Worm (Caenorhabditis elegans): ENCODE data around the gene F26F2.13.
"Not testable (repeated sequence)": the region's sequence is repeated elsewhere in the genome, so short reads cannot be mapped to it uniquely, and the experiment has no call there.

F26F2.13 gene

DNA sequence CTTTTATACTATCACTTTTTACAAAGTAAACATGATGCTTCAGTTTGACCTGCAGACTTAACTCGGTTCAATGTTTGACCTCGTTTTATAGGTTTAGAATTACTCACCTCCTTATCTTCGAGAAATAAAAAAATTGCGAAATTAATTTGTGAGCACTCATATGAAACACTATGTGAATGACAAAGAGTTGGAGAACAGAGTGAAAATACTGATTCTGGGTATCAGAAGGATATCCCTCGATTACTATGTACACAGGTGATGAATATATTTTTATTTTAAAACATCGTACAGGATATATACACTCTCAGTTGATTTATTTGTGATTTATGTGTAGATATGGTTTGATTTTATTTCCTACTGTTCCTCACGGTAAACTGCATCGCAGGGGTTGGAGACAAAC lies 7.9 kb upstream of the F26F2.13 start, which contains the start of gene Y38H6C.23:
Gene Y38H6C.23, minus strand, starts transcription at position 101 of the 400 bp plus-strand sequence.
- no peak for TF ChIP-seq unc-62 (GFP tag; optimal IDR thresholded peaks at IDR 0.05)

ce11 chrV:20558270-20558669 lies 5.9 kb upstream of the F26F2.13 start, which contains the start of gene abf-4:
Gene abf-4 (minus strand): TSS chrV:20558370.
- TF ChIP-seq unc-62 (GFP tag; optimal IDR thresholded peaks at IDR 0.05), result no peak

DNA sequence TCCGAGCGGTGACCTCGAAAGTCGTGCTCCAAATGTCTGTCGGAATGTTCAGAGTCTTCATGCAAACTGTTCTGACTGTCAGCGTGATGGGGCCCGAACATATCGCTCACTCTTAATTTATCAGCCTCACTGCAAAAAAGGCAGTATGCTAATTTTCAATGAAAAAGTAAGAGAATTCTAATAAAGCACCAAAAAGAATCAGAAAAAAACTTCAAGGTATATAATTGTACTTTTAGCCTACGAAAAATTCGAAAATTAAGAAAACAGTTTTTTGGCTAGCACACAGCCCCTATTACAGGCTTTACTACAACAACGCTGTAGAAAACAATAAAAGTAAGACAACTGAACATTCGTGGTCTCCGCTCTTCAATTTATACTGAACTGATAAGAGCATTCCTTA lies 2.4 kb upstream of the F26F2.13 start, which contains the start of gene F26F2.1:
Gene F26F2.1, minus strand, starts transcription at position 101 of the 400 bp plus-strand sequence.
- TF ChIP-seq unc-62 (GFP tag; optimal IDR thresholded peaks at IDR 0.05), result no peak

ce11 chrV:20566454-20566853 lies 2.3 kb downstream of the F26F2.13 start, which contains the start of gene F26F2.3:
Gene F26F2.3 (minus strand): TSS chrV:20566554.
- TF ChIP-seq unc-62 (GFP tag; optimal IDR thresholded peaks at IDR 0.05), result no peak

- TF ChIP-seq unc-62 (GFP tag; optimal IDR thresholded peaks at IDR 0.05), result not testable (repeated sequence)
Observed at ce11 chrV:20568995-20569394, 4.8 kb downstream of the F26F2.13 start, which contains the start of gene F26F2.4. Gene F26F2.4 (plus strand): TSS chrV:20569295.

ce11 chrV:20573392-20573791 lies 9.2 kb downstream of the F26F2.13 start, which contains the start of gene F26F2.5:
Gene F26F2.5 (plus strand): TSS chrV:20573692.
- TF ChIP-seq unc-62 (GFP tag; optimal IDR thresholded peaks at IDR 0.05), result no peak

- TF ChIP-seq unc-62 (GFP tag; optimal IDR thresholded peaks at IDR 0.05), result no peak
Observed at ce11 chrV:20574314-20574713, 10.2 kb downstream of the F26F2.13 start, which contains the start of gene clec-263. Gene clec-263 (plus strand): TSS chrV:20574614.

ce11 chrV:20574872-20575271 lies 10.7 kb downstream of the F26F2.13 start:
- no peak for TF ChIP-seq unc-62 (GFP tag; optimal IDR thresholded peaks at IDR 0.05)

DNA sequence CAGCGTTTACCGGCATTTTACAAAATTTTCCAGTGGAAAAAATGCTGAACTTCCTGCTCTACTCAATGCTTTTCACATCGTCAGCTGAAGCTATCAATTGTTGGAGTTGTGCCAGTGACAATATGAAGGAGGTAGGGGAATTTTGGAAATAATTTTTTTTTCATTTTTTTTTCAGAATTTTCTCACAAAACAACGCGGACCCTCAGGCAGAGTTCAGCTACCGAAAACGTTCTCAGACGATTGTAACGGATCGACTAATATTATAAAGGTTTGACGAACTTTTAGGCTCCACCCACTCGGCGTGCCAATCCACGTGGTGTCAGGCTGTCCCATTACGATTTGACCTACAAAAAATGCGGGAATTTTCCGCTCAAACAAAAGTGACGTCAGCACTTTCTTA lies 15.4 kb downstream of the F26F2.13 start, which contains the start of gene F26F2.8:
Gene F26F2.8, plus strand, starts transcription at position 13 of the 400 bp plus-strand sequence.
- no peak for TF ChIP-seq unc-62 (GFP tag; optimal IDR thresholded peaks at IDR 0.05)

DNA sequence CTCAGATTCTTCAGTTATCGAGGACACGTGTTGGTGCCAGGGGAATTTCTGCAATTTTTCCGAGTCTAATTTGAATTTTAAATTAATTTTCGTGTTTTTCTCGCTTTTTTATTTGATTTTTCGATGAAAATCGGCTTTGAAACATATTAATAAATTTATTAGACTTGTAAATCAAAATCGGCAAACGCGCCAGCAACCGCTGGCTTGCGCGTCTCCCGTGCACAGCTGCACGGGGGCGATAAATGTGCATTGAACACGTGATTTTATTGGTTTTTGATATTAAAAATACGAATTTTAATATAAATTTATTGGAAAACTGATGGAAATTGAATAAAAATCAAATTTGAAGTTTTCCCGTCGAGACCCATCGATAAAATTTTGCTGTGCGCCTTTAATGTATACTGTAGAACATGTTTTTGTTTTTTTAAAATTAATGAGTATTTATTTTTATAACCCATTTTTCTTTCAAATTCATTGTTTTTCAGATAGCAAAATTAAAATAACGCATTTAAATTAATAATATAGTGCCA lies 16.4 kb downstream of the F26F2.13 start, which contains the start of gene F26F2.7:
Gene F26F2.7, plus strand, starts transcription at position 480 of the 530 bp plus-strand sequence.
- no peak for TF ChIP-seq unc-62 (GFP tag; optimal IDR thresholded peaks at IDR 0.05)

DNA sequence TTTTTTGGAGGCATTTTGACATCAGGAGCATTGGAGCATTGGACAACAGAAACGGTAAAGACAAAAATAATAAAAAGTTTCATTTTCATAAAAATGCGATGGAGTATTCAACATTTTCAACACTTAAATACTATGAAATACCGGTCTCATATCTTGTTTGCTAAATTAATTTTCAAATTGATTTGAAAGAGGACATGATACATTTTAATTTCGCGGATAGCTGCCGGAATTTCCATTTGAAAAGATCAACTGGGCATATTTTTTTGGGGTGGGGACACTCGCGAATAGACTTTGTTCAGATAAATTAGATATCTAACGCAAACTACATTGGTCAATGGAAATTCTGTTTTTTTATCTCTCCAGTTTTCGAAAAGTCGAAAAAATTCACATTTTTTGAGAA lies 30.6 kb downstream of the F26F2.13 start, which contains the start of gene F26F2.10:
Gene F26F2.10, minus strand, starts transcription at position 101 of the 400 bp plus-strand sequence.
- TF ChIP-seq unc-62 (GFP tag; optimal IDR thresholded peaks at IDR 0.05), result no peak

DNA sequence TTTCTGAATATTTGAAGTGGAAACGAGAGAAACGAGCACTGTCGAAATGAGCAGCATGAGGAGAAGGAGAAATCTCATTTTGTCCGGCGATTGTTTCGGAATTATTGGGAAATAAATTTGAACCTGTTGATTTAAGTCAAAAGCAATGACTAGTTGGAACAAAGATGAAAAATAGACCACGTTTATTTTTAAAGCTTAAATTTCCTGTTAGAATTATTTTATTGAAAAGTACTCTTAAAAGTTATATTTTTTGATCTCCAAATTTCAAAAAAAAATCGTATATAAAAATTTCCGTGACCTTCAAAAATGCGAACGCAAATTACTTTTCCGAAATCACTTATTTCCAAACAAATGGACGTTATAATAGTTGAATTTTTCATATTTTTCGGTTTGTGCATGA lies 31.5 kb downstream of the F26F2.13 start, which contains the start of gene F26F2.11:
Gene F26F2.11, minus strand, starts transcription at position 101 of the 400 bp plus-strand sequence.
- no peak for TF ChIP-seq unc-62 (GFP tag; optimal IDR thresholded peaks at IDR 0.05)

DNA sequence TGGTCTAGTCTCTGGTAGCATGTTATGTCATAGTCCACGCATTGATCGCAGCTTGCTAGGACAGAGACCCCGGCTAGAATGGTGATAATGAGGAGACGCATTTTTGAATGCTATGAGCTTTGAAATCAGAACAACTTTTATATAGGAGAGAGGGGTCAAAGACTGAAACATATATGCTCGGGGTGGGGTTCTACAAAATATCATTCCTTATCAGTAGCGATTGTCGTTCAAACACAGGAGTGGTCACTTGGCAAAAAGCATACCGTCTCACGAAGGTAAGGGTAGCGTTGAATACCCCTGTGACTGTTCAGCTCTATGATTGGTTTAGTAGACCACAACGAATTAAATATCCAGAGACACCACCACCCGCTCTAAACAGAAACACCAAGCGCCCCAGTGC lies 32.9 kb downstream of the F26F2.13 start, which contains the start of gene F46B3.1:
Gene F46B3.1, minus strand, starts transcription at position 101 of the 400 bp plus-strand sequence.
- TF ChIP-seq unc-62 (GFP tag; optimal IDR thresholded peaks at IDR 0.05), result no peak

ce11 chrV:20599795-20600194 lies 35.6 kb downstream of the F26F2.13 start, which contains the start of gene col-163:
Gene col-163 (plus strand): TSS chrV:20600095.
- no peak for TF ChIP-seq unc-62 (GFP tag; optimal IDR thresholded peaks at IDR 0.05)

DNA sequence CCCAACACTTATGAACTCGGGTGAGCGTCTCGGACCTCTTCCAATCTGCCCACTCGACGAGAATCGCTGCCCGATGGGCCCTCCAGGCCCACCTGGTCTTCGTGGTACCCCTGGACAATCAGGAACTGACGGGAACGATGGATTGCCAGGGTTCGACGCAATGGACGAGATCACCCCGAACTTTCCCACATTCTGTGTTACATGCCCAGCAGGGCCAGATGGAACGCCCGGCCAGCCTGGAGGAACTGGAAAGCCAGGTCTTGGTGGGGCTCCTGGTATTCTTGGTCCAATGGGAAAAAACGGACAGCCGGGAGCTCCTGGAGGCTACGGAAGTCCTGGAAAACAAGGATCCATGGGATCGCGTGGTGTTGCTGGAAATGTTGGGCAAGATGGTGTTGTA lies 36.5 kb downstream of the F26F2.13 start:
- TF ChIP-seq unc-62 (GFP tag; optimal IDR thresholded peaks at IDR 0.05), result no peak

ce11 chrV:20603014-20603413 lies 38.9 kb downstream of the F26F2.13 start, which contains the start of gene ttr-11:
Gene ttr-11 (plus strand): TSS chrV:20603314.
- no peak for TF ChIP-seq unc-62 (GFP tag; optimal IDR thresholded peaks at IDR 0.05)

Measured in whole organism, dauer.